Fruit fly (Drosophila melanogaster): Measurements from ENCODE around the gene Ndc80.

The Ndc80 gene

dm6 chrX:13634254-13634999, 22.6 kb upstream of the Ndc80 start:
- TF ChIP-seq Optix (GFP tag; IDR thresholded peaks at IDR 0.05) (no peak), gem (tag; optimal IDR thresholded peaks at IDR 0.05) (peak; percentile 33), lola (GFP tag; optimal IDR thresholded peaks at IDR 0.05) (no peak), CG13287 (GFP tag; IDR thresholded peaks at IDR 0.05; ENCODE audit: partially characterized antibody) (no peak), Eip74EF (GFP tag; optimal IDR thresholded peaks at IDR 0.05) (peak in 1 of 2 experiments; percentile 20), E2f2 (GFP tag; IDR thresholded peaks at IDR 0.05) (peak; percentile 33; the same call in 1 of the 2 replicates), otp (GFP tag; IDR thresholded peaks at IDR 0.05) (peak; percentile 44; the same call in 1 of the 3 replicates), klu (GFP tag; IDR thresholded peaks at IDR 0.05) (peak; percentile 57; the same call in 1 of the 2 replicates), CG9932 (GFP tag; IDR thresholded peaks at IDR 0.05) (peak; percentile 71), CG15073 (GFP tag; optimal IDR thresholded peaks at IDR 0.05) (no peak), Hr78 (GFP tag; optimal IDR thresholded peaks at IDR 0.05) (no peak), crol (GFP tag; IDR thresholded peaks at IDR 0.05) (no peak), CG8765 (GFP tag; IDR thresholded peaks at IDR 0.05) (no peak), tgo (GFP tag; IDR thresholded peaks at IDR 0.05) (no peak), slp2 (GFP tag; optimal IDR thresholded peaks at IDR 0.05) (no peak), aop (GFP tag; IDR thresholded peaks at IDR 0.05) (no peak), dati (GFP tag; IDR thresholded peaks at IDR 0.05) (no peak), CG5245 (GFP tag; optimal IDR thresholded peaks at IDR 0.05) (no peak), zfh2 (GFP tag; optimal IDR thresholded peaks at IDR 0.05) (peak; percentile 71), stwl (tag; optimal IDR thresholded peaks at IDR 0.05) (no peak), CG15696 (tag; optimal IDR thresholded peaks at IDR 0.05) (peak; percentile 46), Sox102F (GFP tag; optimal IDR thresholded peaks at IDR 0.05) (peak; percentile 21), pzg (GFP tag; optimal IDR thresholded peaks at IDR 0.05) (no peak), CG3847 (GFP tag; IDR thresholded peaks at IDR 0.05) (peak; percentile 50), Pdp1 (GFP tag; optimal IDR thresholded peaks at IDR 0.05) (peak; percentile 43 to 55), CG17385 (GFP tag; optimal IDR thresholded peaks at IDR 0.05) (peak; percentile 32), CG16813 (GFP tag; IDR thresholded peaks at IDR 0.05; ENCODE audit: partially characterized antibody) (no peak), CG18599 (GFP tag; optimal IDR thresholded peaks at IDR 0.05) (peak; percentile 70), Mrtf (GFP tag; IDR thresholded peaks at IDR 0.05) (no peak), E2f1 (GFP tag; IDR thresholded peaks at IDR 0.05) (no peak), H2.0 (GFP tag; IDR thresholded peaks at IDR 0.05) (no peak), nerfin-2 (GFP tag; IDR thresholded peaks at IDR 0.05; ENCODE audit: partially characterized antibody) (no peak), CG13123 (GFP tag; optimal IDR thresholded peaks at IDR 0.05) (no peak), D (optimal IDR thresholded peaks at IDR 0.05) (no peak), D (GFP tag; optimal IDR thresholded peaks at IDR 0.05) (no peak), amos (GFP tag; IDR thresholded peaks at IDR 0.05; ENCODE audit: partially characterized antibody) (no peak), so (GFP tag; IDR thresholded peaks at IDR 0.05) (peak; percentile 64; the same call in 1 of the 3 replicates), bowl (GFP tag; IDR thresholded peaks at IDR 0.05) (no peak), bcd (GFP tag; optimal IDR thresholded peaks at IDR 0.05) (peak; percentile 33), CG6654 (GFP tag; optimal IDR thresholded peaks at IDR 0.05) (no peak), Fer2 (tag; optimal IDR thresholded peaks at IDR 0.05) (peak; percentile 49), CG8359 (GFP tag; optimal IDR thresholded peaks at IDR 0.05; ENCODE audit: borderline replicate concordance) (no peak), Gug (GFP tag; IDR thresholded peaks at IDR 0.05) (peak; percentile 31; the same call in 2 of the 4 replicates), luna (GFP tag; optimal IDR thresholded peaks at IDR 0.05) (peak; percentile 51), en (GFP tag; optimal IDR thresholded peaks at IDR 0.05) (no peak), CG4854 (GFP tag; optimal IDR thresholded peaks at IDR 0.05) (no peak), nmo (GFP tag; optimal IDR thresholded peaks at IDR 0.05) (peak; percentile 19), CG16863 (GFP tag; optimal IDR thresholded peaks at IDR 0.05) (peak; percentile 7), Atf3 (GFP tag; optimal IDR thresholded peaks at IDR 0.05) (peak; percentile 25)
